Worm (Caenorhabditis elegans) whole organism, L1 larva: Measurements from ENCODE around the gene F58F12.4.
A peak's percentile ranks its signal among the peaks of the same experiment; 100 is the strongest.

Source experiments
- C16A3.4 ChIP-seq: fragments of 150-350 bp; optimal IDR thresholded peaks from 2 replicates; lab custom pipeline; 2014; ENCODE audit warnings: missing biosample characterization, missing genetic modification characterization
- C34B4.2 ChIP-seq: sonication (generic microtip); optimal IDR thresholded peaks from 2 replicates; lab custom pipeline; 2017; ENCODE audit warnings: mild to moderate bottlenecking, missing genetic modification characterization, missing compliant biosample characterization
- Y116A8C.19 ChIP-seq: sonication (generic microtip); optimal IDR thresholded peaks from 2 replicates; lab custom pipeline; 2016; ENCODE audit warnings: missing compliant biosample characterization, missing genetic modification characterization, borderline replicate concordance
- alr-1 ChIP-seq: fragments of 200-800 bp; sonication (Bioruptor generic); optimal IDR thresholded peaks from 2 replicates; lab custom pipeline; 2018; ENCODE audit warnings: borderline replicate concordance, mild to moderate bottlenecking, missing genetic modification characterization, missing compliant biosample characterization
- aly-2 ChIP-seq: fragments of 150-350 bp; optimal IDR thresholded peaks from 2 replicates; lab custom pipeline; 2014; ENCODE audit warnings: missing biosample characterization, missing genetic modification characterization
- blmp-1 ChIP-seq: fragments of 150-350 bp; optimal IDR thresholded peaks from 2 replicates; lab custom pipeline; 2014; ENCODE audit warnings: missing biosample characterization, missing genetic modification characterization
- ceh-63 ChIP-seq: fragments of 200-800 bp; sonication (Bioruptor generic); optimal IDR thresholded peaks from 2 replicates; lab custom pipeline; 2018; ENCODE audit warnings: mild to moderate bottlenecking, missing genetic modification characterization, missing compliant biosample characterization
- ceh-8 ChIP-seq: fragments of 200-800 bp; sonication (Bioruptor generic); optimal IDR thresholded peaks from 2 replicates; lab custom pipeline; 2018; ENCODE audit warnings: mild to moderate bottlenecking, missing genetic modification characterization, moderate library complexity, missing compliant biosample characterization
- ceh-82 ChIP-seq, 3 experiments: fragments of 150-350 bp in 1 of 3; sonication (generic microtip) in 2 of 3; optimal IDR thresholded peaks; 2 replicates each; lab custom pipeline; 2014 to 2017; ENCODE audit warnings: missing biosample characterization in 3 of 3, missing genetic modification characterization in 3 of 3
- ceh-90 ChIP-seq: sonication (generic microtip); optimal IDR thresholded peaks from 2 replicates; lab custom pipeline; 2016; ENCODE audit warnings: missing genetic modification characterization, missing compliant biosample characterization
- dpl-1 ChIP-seq, 3 experiments: fragments of 150-350 bp in 2 of 3; sonication (generic microtip) in 1 of 3; optimal IDR thresholded peaks; 2 replicates each; lab custom pipeline; 2014 to 2017; ENCODE audit warnings: missing biosample characterization in 3 of 3, missing genetic modification characterization in 3 of 3, missing genetic modification reagents in 3 of 3
- dsc-1 ChIP-seq: sonication (generic microtip); optimal IDR thresholded peaks from 2 replicates; lab custom pipeline; 2016; ENCODE audit warnings: mild to moderate bottlenecking, missing genetic modification characterization, missing compliant biosample characterization
- efl-1 ChIP-seq, 4 experiments: fragments of 150-350 bp; optimal IDR thresholded peaks in 3 of 4; peaks in 1 of 4; 1 replicate in 1 of 4; 2 replicates in 3 of 4; lab custom pipeline; 2014; ENCODE audit warnings: missing biosample characterization in 2 of 4, missing genetic modification characterization in 2 of 4, missing genetic modification reagents in 2 of 4
- egl-13 ChIP-seq: sonication (generic microtip); optimal IDR thresholded peaks from 2 replicates; lab custom pipeline; 2016; ENCODE audit warnings: missing genotype, missing genetic modification reagents, missing genetic modification characterization, missing compliant biosample characterization
- elt-2 ChIP-seq: sonication (generic microtip); optimal IDR thresholded peaks from 2 replicates; lab custom pipeline; 2016; ENCODE audit warnings: missing genetic modification characterization, mild to moderate bottlenecking, inconsistent platforms, missing compliant biosample characterization, missing genetic modification reagents
- elt-3 ChIP-seq, 6 experiments: fragments of 150-350 bp in 1 of 6; sonication (generic microtip); optimal IDR thresholded peaks; 2 replicates each; lab custom pipeline; 2017 to 2018; ENCODE audit warnings: missing biosample characterization in 6 of 6, missing genetic modification characterization in 6 of 6, inconsistent platforms in 1 of 6
- ets-5 ChIP-seq: fragments of 200-800 bp; sonication (Bioruptor generic); IDR thresholded peaks from 2 replicates; pipeline ENCODE4 v1.3.6; 2022; ENCODE audit warnings: missing genetic modification characterization, missing compliant biosample characterization
- fkh-10 ChIP-seq: sonication (generic microtip); optimal IDR thresholded peaks from 2 replicates; lab custom pipeline; 2017; ENCODE audit warnings: missing biosample characterization, missing genetic modification reagents, missing genetic modification characterization
- fkh-8 ChIP-seq: sonication (generic microtip); optimal IDR thresholded peaks from 2 replicates; lab custom pipeline; 2016; ENCODE audit warnings: mild to moderate bottlenecking, missing genetic modification characterization, missing compliant biosample characterization
- grh-1 ChIP-seq: fragments of 200-800 bp; sonication (Bioruptor generic); IDR thresholded peaks from 2 replicates; pipeline ENCODE4 v1.3.6; 2022; ENCODE audit warnings: missing genetic modification reagents, missing genetic modification characterization, missing compliant biosample characterization
- hlh-4 ChIP-seq: sonication (generic microtip); optimal IDR thresholded peaks from 2 replicates; lab custom pipeline; 2016; ENCODE audit warnings: mild to moderate bottlenecking, missing genetic modification characterization, missing compliant biosample characterization
- irx-1 ChIP-seq: sonication (generic microtip); optimal IDR thresholded peaks from 2 replicates; lab custom pipeline; 2016; ENCODE audit warnings: missing genetic modification characterization, missing compliant biosample characterization
- jun-1 ChIP-seq: fragments of 150-350 bp; optimal IDR thresholded peaks from 2 replicates; lab custom pipeline; 2014; ENCODE audit warnings: missing biosample characterization, missing genetic modification reagents, missing genetic modification characterization
- lin-13 ChIP-seq: fragments of 150-350 bp; optimal IDR thresholded peaks from 2 replicates; lab custom pipeline; 2014; ENCODE audit warnings: missing biosample characterization, missing genetic modification reagents, missing genetic modification characterization
- lin-14 ChIP-seq: fragments of 200-800 bp; sonication (Bioruptor generic); optimal IDR thresholded peaks from 2 replicates; lab custom pipeline; 2018; ENCODE audit warnings: mild to moderate bottlenecking, missing genetic modification characterization, moderate library complexity, missing compliant biosample characterization
- lin-15B ChIP-seq: fragments of 150-350 bp; sonication (generic microtip); optimal IDR thresholded peaks from 3 replicates; lab custom pipeline; 2014; ENCODE audit warnings: missing biosample characterization, missing genetic modification characterization
- lir-3 ChIP-seq: sonication (generic microtip); optimal IDR thresholded peaks from 2 replicates; lab custom pipeline; 2016; ENCODE audit warnings: mild to moderate bottlenecking, missing genetic modification characterization, moderate library complexity, missing compliant biosample characterization; ENCODE audit not compliant: poor library complexity
- mef-2 ChIP-seq: fragments of 150-350 bp; optimal IDR thresholded peaks from 2 replicates; lab custom pipeline; 2014; ENCODE audit warnings: missing biosample characterization, missing genetic modification characterization
- nhr-12 ChIP-seq: sonication (generic microtip); optimal IDR thresholded peaks from 2 replicates; lab custom pipeline; 2017; ENCODE audit warnings: missing biosample characterization, missing genetic modification characterization
- nhr-20 ChIP-seq: sonication (generic microtip); optimal IDR thresholded peaks from 2 replicates; lab custom pipeline; 2016; ENCODE audit warnings: mild to moderate bottlenecking, missing genetic modification characterization, missing compliant biosample characterization
- nhr-237 ChIP-seq: fragments of 150-350 bp; optimal IDR thresholded peaks from 2 replicates; lab custom pipeline; 2014; ENCODE audit warnings: missing biosample characterization, missing genetic modification characterization
- nhr-28 ChIP-seq: fragments of 150-350 bp; optimal IDR thresholded peaks from 2 replicates; lab custom pipeline; 2014; ENCODE audit warnings: missing biosample characterization, missing genetic modification characterization
- nhr-76 ChIP-seq: sonication (generic microtip); optimal IDR thresholded peaks from 2 replicates; lab custom pipeline; 2017; ENCODE audit warnings: missing biosample characterization, missing genetic modification characterization
- nhr-77 ChIP-seq: fragments of 150-350 bp; optimal IDR thresholded peaks from 2 replicates; lab custom pipeline; 2014; ENCODE audit warnings: missing biosample characterization, missing genetic modification characterization
- nhr-84 ChIP-seq: sonication (generic microtip); optimal IDR thresholded peaks from 2 replicates; lab custom pipeline; 2017; ENCODE audit warnings: missing biosample characterization, missing genetic modification characterization
- nhr-85 ChIP-seq: sonication (generic microtip); peaks from one replicate; lab custom pipeline; 2016; ENCODE audit warnings: missing genetic modification characterization, inconsistent platforms, missing compliant biosample characterization
- nhr-90 ChIP-seq: sonication (generic microtip); optimal IDR thresholded peaks from 2 replicates; lab custom pipeline; 2016; ENCODE audit warnings: mild to moderate bottlenecking, missing genetic modification characterization, missing compliant biosample characterization; ENCODE audit not compliant: poor library complexity
- pag-3 ChIP-seq: sonication (generic microtip); optimal IDR thresholded peaks from 2 replicates; lab custom pipeline; 2017; ENCODE audit warnings: missing genetic modification characterization, mild to moderate bottlenecking, missing compliant biosample characterization, antibody characterized with exemption, borderline replicate concordance; ENCODE audit not compliant: insufficient read depth
- skn-1 ChIP-seq: fragments of 150-350 bp; optimal IDR thresholded peaks from 2 replicates; lab custom pipeline; 2014; ENCODE audit warnings: missing biosample characterization, missing genetic modification characterization
- snpc-4 ChIP-seq: fragments of 150-350 bp; optimal IDR thresholded peaks from 2 replicates; lab custom pipeline; 2014; ENCODE audit warnings: missing biosample characterization, missing genetic modification characterization
- sptf-1 ChIP-seq: fragments of 150-350 bp; optimal IDR thresholded peaks from 2 replicates; lab custom pipeline; 2014; ENCODE audit warnings: missing biosample characterization, missing genetic modification characterization
- swsn-7 ChIP-seq: sonication (generic microtip); optimal IDR thresholded peaks from 2 replicates; lab custom pipeline; 2016; ENCODE audit warnings: missing genetic modification characterization, missing compliant biosample characterization
- unc-130 ChIP-seq: fragments of 150-350 bp; optimal IDR thresholded peaks from 2 replicates; lab custom pipeline; 2017; ENCODE audit warnings: missing biosample characterization, missing genetic modification characterization, inconsistent platforms
- unc-30 ChIP-seq: sonication (generic microtip); optimal IDR thresholded peaks from 2 replicates; lab custom pipeline; 2017; ENCODE audit warnings: missing biosample characterization, missing genetic modification characterization
- unc-86 ChIP-seq: sonication (generic microtip); optimal IDR thresholded peaks from 2 replicates; lab custom pipeline; 2016; ENCODE audit warnings: missing genetic modification characterization, missing compliant biosample characterization
- ztf-11 ChIP-seq, 2 experiments: sonication (generic microtip); optimal IDR thresholded peaks; 2 replicates each; lab custom pipeline; 2016 to 2017; ENCODE audit warnings: missing genetic modification characterization in 2 of 2, missing biosample characterization in 1 of 2, missing compliant biosample characterization in 1 of 2

F58F12.4 gene

DNA sequence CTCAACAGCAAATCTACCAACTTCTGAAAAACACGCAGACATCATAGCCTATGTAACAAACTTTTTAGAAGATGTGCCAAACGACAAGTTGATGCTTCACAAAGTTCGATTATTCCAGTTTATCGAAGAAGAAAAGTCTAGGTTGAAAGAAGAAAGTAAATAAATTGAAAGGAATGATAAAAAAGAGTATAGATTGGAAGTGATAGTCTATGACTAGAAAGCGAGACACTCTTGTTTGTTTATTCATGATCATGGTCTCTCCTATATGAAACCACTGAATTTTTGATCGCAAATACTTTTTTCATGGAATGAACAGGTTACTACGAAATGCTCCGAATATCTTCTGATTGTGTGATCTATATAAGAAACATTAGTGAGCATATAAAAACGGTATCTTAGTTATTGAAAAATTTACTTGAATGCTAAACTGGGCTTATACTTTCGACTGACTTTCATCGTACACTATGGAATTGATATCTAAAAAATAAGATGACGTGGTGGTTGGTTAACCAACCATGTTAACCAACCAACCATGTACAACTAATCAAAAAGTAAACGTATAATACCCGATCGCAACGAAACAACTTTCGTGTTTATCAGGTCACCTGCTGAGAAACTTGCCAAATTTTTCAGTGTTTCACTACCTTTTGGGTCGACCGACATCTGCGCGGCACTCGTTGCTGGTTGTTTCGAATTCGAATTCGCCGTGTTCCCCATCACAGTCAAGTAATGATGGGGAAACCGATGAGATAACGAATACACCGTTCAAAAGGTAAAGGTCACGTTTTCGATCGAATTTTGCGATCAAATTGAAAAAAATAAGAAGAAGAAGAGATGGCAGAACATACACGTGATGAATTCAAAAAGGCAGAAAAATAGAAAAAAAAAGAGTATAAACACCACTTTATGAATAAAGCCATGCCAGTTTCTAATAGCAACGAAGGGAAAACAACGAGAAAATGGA is 41.1 kb upstream of the F58F12.4 start, which contains the start of gene C32D5.8 (continued):
- TF ChIP-seq unc-130 (tag; lab: Kevin White, UChicago): no peak
- TF ChIP-seq nhr-76 (tag; lab: Kevin White, UChicago): no peak
- TF ChIP-seq ceh-90 (tag; lab: Kevin White, UChicago): no peak
- TF ChIP-seq skn-1 (tag; lab: Kevin White, UChicago): no peak
- TF ChIP-seq nhr-85 (tag; lab: Kevin White, UChicago): peak; percentile 69
- TF ChIP-seq ceh-8 (GFP tag; lab: Kevin White, UChicago): no peak
- peak; percentile 13 for TF ChIP-seq elt-2
- no peak for TF ChIP-seq fkh-10 (GFP tag; lab: Kevin White, UChicago)
- no peak for TF ChIP-seq jun-1 (tag; lab: Kevin White, UChicago)
- TF ChIP-seq ztf-11 (tag; optimal IDR thresholded peaks at IDR 0.05; lab: Kevin White, UChicago): no peak
- no peak for TF ChIP-seq mef-2 (tag; lab: Kevin White, UChicago)
- no peak for TF ChIP-seq nhr-237
- TF ChIP-seq grh-1: 0 out of 2 replicates have a peak, but pooled peaks have one; percentile 8
- no peak for TF ChIP-seq lin-13 (GFP tag; lab: Kevin White, UChicago)
- TF ChIP-seq lin-15B (tag; lab: Kevin White, UChicago): no peak
- no peak for TF ChIP-seq nhr-77
- peak in 1 of 6 experiments; percentile 21 for TF ChIP-seq elt-3 (tag; optimal IDR thresholded peaks at IDR 0.05; lab: Kevin White, UChicago)

DNA sequence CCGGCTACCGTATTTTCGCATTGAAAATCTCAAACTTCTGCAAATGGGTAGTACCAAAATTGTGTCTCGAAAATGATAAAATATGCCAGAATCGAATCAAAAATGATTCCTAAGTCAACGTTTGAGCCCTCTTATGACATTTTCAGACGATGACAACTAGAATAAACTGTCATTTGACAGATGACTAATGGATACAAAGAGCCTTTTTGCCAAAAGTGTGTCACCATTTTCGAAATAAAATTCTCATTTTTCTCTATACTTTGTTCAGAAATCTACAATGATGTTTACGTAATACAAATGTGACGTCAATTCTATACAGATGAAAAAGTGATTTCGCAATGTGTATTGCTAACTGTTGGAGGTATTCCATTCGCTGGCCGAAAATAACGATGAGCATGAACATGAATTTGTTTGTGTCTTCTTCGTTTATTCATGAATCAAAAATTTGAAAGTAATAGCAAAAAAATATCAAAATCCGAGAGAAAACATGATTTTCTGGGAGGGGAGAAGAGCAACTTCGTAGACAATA is 40.0 kb upstream of the F58F12.4 start:
- TF ChIP-seq C34B4.2 (tag; lab: Kevin White, UChicago): no peak
- peak; percentile 71 for TF ChIP-seq fkh-8 (tag; lab: Kevin White, UChicago)
- TF ChIP-seq egl-13 (tag; lab: Kevin White, UChicago): no peak
- TF ChIP-seq jun-1 (tag; lab: Kevin White, UChicago): no peak
- peak; percentile 16 to 57 for TF ChIP-seq efl-1 (optimal IDR thresholded peaks at IDR 0.05; lab: Kevin White, UChicago)
- no peak for TF ChIP-seq efl-1 (GFP tag; optimal IDR thresholded peaks at IDR 0.05 in 1 of 2; lab: Kevin White, UChicago)
- TF ChIP-seq nhr-12 (tag; lab: Kevin White, UChicago): no peak
- TF ChIP-seq irx-1: no peak
- peak; percentile 4 for TF ChIP-seq snpc-4 (tag; lab: Kevin White, UChicago)
- peak; percentile 64 for TF ChIP-seq lin-13 (GFP tag; lab: Kevin White, UChicago)
- no peak for TF ChIP-seq ceh-90 (tag; lab: Kevin White, UChicago)
- TF ChIP-seq C16A3.4 (tag; lab: Kevin White, UChicago): peak; percentile 68
- TF ChIP-seq dsc-1: no peak
- peak; percentile 76 for TF ChIP-seq nhr-85 (tag; lab: Kevin White, UChicago)
- no peak for TF ChIP-seq ets-5
- TF ChIP-seq nhr-90: peak; percentile 75
- TF ChIP-seq lir-3 (tag; lab: Kevin White, UChicago): peak; percentile 48
- TF ChIP-seq nhr-237: no peak
- TF ChIP-seq nhr-20: peak; percentile 56
- no peak for TF ChIP-seq nhr-28 (tag; lab: Kevin White, UChicago)
- TF ChIP-seq swsn-7 (tag; lab: Kevin White, UChicago): peak; percentile 33
- no peak for TF ChIP-seq hlh-4
- no peak for TF ChIP-seq ceh-82 (tag; optimal IDR thresholded peaks at IDR 0.05; lab: Kevin White, UChicago)
- TF ChIP-seq pag-3 (tag; lab: Kevin White, UChicago): no peak
- no peak for TF ChIP-seq lin-15B (tag; lab: Kevin White, UChicago)
- TF ChIP-seq unc-86 (tag; lab: Kevin White, UChicago): no peak
- TF ChIP-seq ceh-63 (GFP tag; lab: Kevin White, UChicago): no peak
- no peak for TF ChIP-seq aly-2 (tag; lab: Kevin White, UChicago)
- TF ChIP-seq dpl-1 (GFP tag; optimal IDR thresholded peaks at IDR 0.05; lab: Kevin White, UChicago): peak in 2 of 3 experiments; percentile 24 to 33
- TF ChIP-seq lin-14 (GFP tag; lab: Kevin White, UChicago): peak; percentile 49
- TF ChIP-seq unc-30 (tag; lab: Kevin White, UChicago): no peak
- no peak for TF ChIP-seq Y116A8C.19 (tag; lab: Kevin White, UChicago)
- peak; percentile 57 for TF ChIP-seq skn-1 (tag; lab: Kevin White, UChicago)
- TF ChIP-seq nhr-84 (tag; lab: Kevin White, UChicago): no peak
- TF ChIP-seq grh-1: 0 out of 2 replicates have a peak, but pooled peaks have one; percentile 13
- TF ChIP-seq blmp-1 (tag; lab: Kevin White, UChicago): no peak
- TF ChIP-seq sptf-1 (tag; lab: Kevin White, UChicago): no peak
- TF ChIP-seq alr-1 (tag; lab: Kevin White, UChicago): no peak
